Worm (Caenorhabditis elegans): ENCODE results near the gene T25B2.3.

- no peak for TF ChIP-seq fkh-10 (GFP tag; optimal IDR thresholded peaks at IDR 0.05)
- no peak for TF ChIP-seq pqm-1 (tag; optimal IDR thresholded peaks at IDR 0.05)
- no peak for TF ChIP-seq nhr-28 (tag; optimal IDR thresholded peaks at IDR 0.05)
- TF ChIP-seq nhr-77 (tag; optimal IDR thresholded peaks at IDR 0.05) = no peak
- TF ChIP-seq nhr-237 (tag; optimal IDR thresholded peaks at IDR 0.05) = no peak
- TF ChIP-seq elt-3 (tag; optimal IDR thresholded peaks at IDR 0.05) = no peak
- no peak for TF ChIP-seq unc-62 (GFP tag; optimal IDR thresholded peaks at IDR 0.05)
- no peak for TF ChIP-seq snpc-4 (tag; optimal IDR thresholded peaks at IDR 0.05)
Observed at ce11 chrX:6175829-6176228, at the start of gene T25B2.3.
